Fruit fly (Drosophila melanogaster) whole organism: ENCODE data around the gene SpdS.

Experiments used
- CG8478 ChIP-seq: fragments of >200 bp; optimal IDR thresholded peaks from 2 replicates; lab custom pipeline; 2018; ENCODE audit warnings: inconsistent platforms
- Dll ChIP-seq: fragments of >200 bp; optimal IDR thresholded peaks from 2 replicates; lab custom pipeline; 2017
- EcR ChIP-seq, 2 experiments: fragments of >200 bp; optimal IDR thresholded peaks; 2 replicates each; lab custom pipeline; 2017; ENCODE audit warnings: missing biosample characterization in 2 of 2, missing genetic modification characterization in 2 of 2, missing genetic modification reagents in 2 of 2
- pan ChIP-seq: fragments of >200 bp; optimal IDR thresholded peaks from 2 replicates; lab custom pipeline; 2017
- psq ChIP-seq: fragments of >200 bp; optimal IDR thresholded peaks from 2 replicates; lab custom pipeline; 2017
- usp ChIP-seq: fragments of >200 bp; optimal IDR thresholded peaks from 2 replicates; lab custom pipeline; 2017; ENCODE audit warnings: missing biosample characterization, missing genetic modification characterization, mixed read lengths

SpdS gene

DNA sequence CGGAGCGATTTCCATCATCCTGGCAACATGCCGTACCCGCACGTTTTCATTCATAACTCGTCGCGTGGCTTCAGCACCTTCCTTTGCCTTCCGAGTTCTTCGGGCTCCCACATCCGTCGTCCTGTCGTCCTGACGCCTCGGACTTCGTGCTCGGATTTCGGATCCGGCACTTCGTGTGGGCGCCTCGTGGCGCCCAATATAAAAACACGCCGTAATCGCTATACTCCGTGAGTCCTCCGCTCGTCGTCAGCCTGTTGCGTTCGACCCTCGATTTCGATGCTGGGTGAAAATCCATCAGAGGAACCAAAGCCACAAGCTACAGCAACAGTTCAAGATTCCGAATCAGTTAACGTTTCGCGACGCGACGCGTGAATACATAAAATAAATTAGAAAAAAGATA is 8.9 kb downstream of the SpdS start:
- TF ChIP-seq pan (lab: Kevin White, UChicago): no peak
- no peak for TF ChIP-seq CG8478 (lab: Kevin White, UChicago)
- no peak for TF ChIP-seq EcR (GFP tag; optimal IDR thresholded peaks at IDR 0.05; lab: Kevin White, UChicago)
- no peak for TF ChIP-seq usp (GFP tag; lab: Kevin White, UChicago)
- no peak for TF ChIP-seq Dll
- no peak for TF ChIP-seq psq (lab: Kevin White, UChicago)

- TF ChIP-seq pan (lab: Kevin White, UChicago) (no peak), Dll (no peak), usp (GFP tag; lab: Kevin White, UChicago) (no peak), psq (lab: Kevin White, UChicago) (no peak), EcR (GFP tag; optimal IDR thresholded peaks at IDR 0.05; lab: Kevin White, UChicago) (no peak), CG8478 (lab: Kevin White, UChicago) (no peak)
Measured at dm6 chr3R:9643977-9644376, 12.5 kb downstream of the SpdS start.

dm6 chr3R:9644620-9645019 is 13.2 kb downstream of the SpdS start:
- no peak for TF ChIP-seq pan (lab: Kevin White, UChicago)
- no peak for TF ChIP-seq EcR (GFP tag; optimal IDR thresholded peaks at IDR 0.05; lab: Kevin White, UChicago)
- no peak for TF ChIP-seq Dll
- TF ChIP-seq psq (lab: Kevin White, UChicago): no peak
- no peak for TF ChIP-seq CG8478 (lab: Kevin White, UChicago)
- TF ChIP-seq usp (GFP tag; lab: Kevin White, UChicago): no peak

dm6 chr3R:9646104-9646707 is 14.8 kb downstream of the SpdS start, which contains the start of gene Fst:
Gene Fst (minus strand): TSS chr3R:9646154.
- TF ChIP-seq psq (lab: Kevin White, UChicago) (no peak), CG8478 (lab: Kevin White, UChicago) (no peak), Dll (no peak), EcR (GFP tag; optimal IDR thresholded peaks at IDR 0.05; lab: Kevin White, UChicago) (no peak), usp (GFP tag; lab: Kevin White, UChicago) (no peak), pan (lab: Kevin White, UChicago) (no peak)

- TF ChIP-seq Dll: no peak
- no peak for TF ChIP-seq usp (GFP tag; lab: Kevin White, UChicago)
- no peak for TF ChIP-seq EcR (GFP tag; optimal IDR thresholded peaks at IDR 0.05; lab: Kevin White, UChicago)
- TF ChIP-seq pan (lab: Kevin White, UChicago): no peak
Measured at dm6 chr3R:9665405-9665804, 34.0 kb downstream of the SpdS start.

- TF ChIP-seq EcR (GFP tag; optimal IDR thresholded peaks at IDR 0.05; lab: Kevin White, UChicago): no peak
- TF ChIP-seq CG8478 (lab: Kevin White, UChicago): no peak
- no peak for TF ChIP-seq psq (lab: Kevin White, UChicago)
Measured at dm6 chr3R:9673207-9673606, 41.8 kb downstream of the SpdS start.

dm6 chr3R:9674196-9674693 is 42.8 kb downstream of the SpdS start, which contains the start of gene Dhc1:
Gene Dhc1 (minus strand): TSS chr3R:9674643.
- TF ChIP-seq usp (GFP tag; lab: Kevin White, UChicago) (no peak), Dll (no peak), psq (lab: Kevin White, UChicago) (no peak), CG8478 (lab: Kevin White, UChicago) (no peak), EcR (GFP tag; optimal IDR thresholded peaks at IDR 0.05; lab: Kevin White, UChicago) (no peak), pan (lab: Kevin White, UChicago) (no peak)

- TF ChIP-seq pan (lab: Kevin White, UChicago) (no peak), CG8478 (lab: Kevin White, UChicago) (no peak), Dll (no peak), usp (GFP tag; lab: Kevin White, UChicago) (no peak), psq (lab: Kevin White, UChicago) (no peak), EcR (GFP tag; optimal IDR thresholded peaks at IDR 0.05; lab: Kevin White, UChicago) (no peak)
Measured at dm6 chr3R:9674968-9675573, 43.6 kb downstream of the SpdS start, which contains the start of gene Nepl12. Gene Nepl12 (plus strand): TSS chr3R:9675523.

DNA sequence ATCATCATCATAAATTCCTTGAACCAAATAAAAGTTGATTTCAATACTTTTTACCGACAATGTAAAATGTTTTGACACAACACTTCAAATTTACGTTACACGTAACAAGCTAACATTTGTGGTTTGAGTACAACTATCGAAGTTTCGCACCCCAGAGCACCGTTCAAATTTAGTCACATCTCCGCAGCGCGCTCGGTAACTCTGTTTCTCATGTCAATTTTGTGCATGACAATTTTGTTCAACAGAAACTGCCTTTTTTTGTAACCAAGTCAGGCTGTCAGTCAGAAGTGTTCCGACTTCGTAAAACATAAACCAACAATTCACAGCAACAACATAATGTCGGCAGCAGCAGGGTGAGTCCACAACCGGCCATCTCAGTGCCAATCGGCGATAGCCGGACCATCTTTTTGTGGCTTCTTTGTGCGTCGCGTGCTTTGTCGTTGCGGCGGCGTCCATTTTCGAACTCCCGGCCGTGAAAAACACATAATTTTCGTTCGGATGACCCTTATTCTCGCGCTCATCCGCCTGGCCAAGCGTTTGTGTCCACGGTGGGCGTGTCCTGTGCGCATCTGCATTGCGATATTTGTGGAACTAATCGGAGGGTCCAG is 46.4 kb downstream of the SpdS start, which contains the start of gene p23:
TSS of gene p23 (plus strand) at position 194 of the 608 bp plus-strand sequence.
- TF ChIP-seq Dll (no peak), usp (GFP tag; lab: Kevin White, UChicago) (no peak), CG8478 (lab: Kevin White, UChicago) (no peak), EcR (GFP tag; optimal IDR thresholded peaks at IDR 0.05; lab: Kevin White, UChicago) (no peak), psq (lab: Kevin White, UChicago) (no peak), pan (lab: Kevin White, UChicago) (no peak)

- TF ChIP-seq usp (GFP tag; lab: Kevin White, UChicago): no peak
- TF ChIP-seq Dll: no peak
- no peak for TF ChIP-seq psq (lab: Kevin White, UChicago)
- TF ChIP-seq pan (lab: Kevin White, UChicago): no peak
- no peak for TF ChIP-seq CG8478 (lab: Kevin White, UChicago)
- no peak for TF ChIP-seq EcR (GFP tag; optimal IDR thresholded peaks at IDR 0.05; lab: Kevin White, UChicago)
Measured at dm6 chr3R:9679746-9680145, 48.3 kb downstream of the SpdS start, which contains the start of gene nmdyn-D7. Gene nmdyn-D7 (plus strand): TSS chr3R:9679939.
